Fruit fly (Drosophila melanogaster): ENCODE measurements around the gene Moe.
A peak's percentile ranks its signal among the peaks of the same experiment; 100 is the strongest.

Moe gene

dm6 chrX:8897859-8898427 is at the start of gene Moe:
Gene Moe (minus strand): TSS chrX:8898332.
- TF ChIP-seq CG8301 (tag; optimal IDR thresholded peaks at IDR 0.05), result peak; percentile 62
- TF ChIP-seq CG32121 (GFP tag; IDR thresholded peaks at IDR 0.05), result peak; percentile 82
- TF ChIP-seq Ets98B (GFP tag; IDR thresholded peaks at IDR 0.05), result peak; percentile 40
- no peak for TF ChIP-seq CG10348 (GFP tag; IDR thresholded peaks at IDR 0.05)
- TF ChIP-seq CG13204 (GFP tag; optimal IDR thresholded peaks at IDR 0.05), result peak; percentile 65
- TF ChIP-seq CG4496 (GFP tag; IDR thresholded peaks at IDR 0.05), result peak; percentile 70
- TF ChIP-seq CG12605 (GFP tag; IDR thresholded peaks at IDR 0.05), result peak; percentile 77
- peak; percentile 51 for TF ChIP-seq Pif1B (GFP tag; optimal IDR thresholded peaks at IDR 0.05)
- TF ChIP-seq Snoo (tag; optimal IDR thresholded peaks at IDR 0.05), result peak; percentile 3
- peak; percentile 76 for TF ChIP-seq CG14655 (GFP tag; optimal IDR thresholded peaks at IDR 0.05)
- TF ChIP-seq fd96Ca (GFP tag; IDR thresholded peaks at IDR 0.05), result 0 out of 3 replicates have a peak, but pooled peaks have one; percentile 51
- TF ChIP-seq CG8159 (tag; optimal IDR thresholded peaks at IDR 0.05), result peak; percentile 57
- peak; percentile 62 for TF ChIP-seq CG34367 (tag; optimal IDR thresholded peaks at IDR 0.05)
- peak; percentile 39 for TF ChIP-seq CG17806 (tag; optimal IDR thresholded peaks at IDR 0.05)
- peak; percentile 55 for TF ChIP-seq CG15710 (tag; optimal IDR thresholded peaks at IDR 0.05)
- peak; percentile 70 for TF ChIP-seq Pif1A (GFP tag; optimal IDR thresholded peaks at IDR 0.05)
- peak; percentile 64 for TF ChIP-seq gl (tag; optimal IDR thresholded peaks at IDR 0.05)
- TF ChIP-seq CG9948 (tag; optimal IDR thresholded peaks at IDR 0.05), result peak; percentile 48
- peak; percentile 32 for TF ChIP-seq EcR (GFP tag; optimal IDR thresholded peaks at IDR 0.05)
- TF ChIP-seq D1 (tag; optimal IDR thresholded peaks at IDR 0.05), result no peak
- TF ChIP-seq rn (GFP tag; IDR thresholded peaks at IDR 0.05), result peak; percentile 35

dm6 chrX:8924778-8925177 is 26.6 kb upstream of the Moe start:
- TF ChIP-seq EcR (GFP tag; optimal IDR thresholded peaks at IDR 0.05) (no peak), CG34367 (tag; optimal IDR thresholded peaks at IDR 0.05) (no peak), CG12605 (GFP tag; IDR thresholded peaks at IDR 0.05) (peak; percentile 82), gl (tag; optimal IDR thresholded peaks at IDR 0.05) (no peak), CG10348 (GFP tag; IDR thresholded peaks at IDR 0.05) (no peak), Ets98B (GFP tag; IDR thresholded peaks at IDR 0.05) (no peak), CG32121 (GFP tag; IDR thresholded peaks at IDR 0.05) (peak; percentile 37; the same call in 1 of the 2 replicates), CG4496 (GFP tag; IDR thresholded peaks at IDR 0.05) (0 out of 3 replicates have a peak, but pooled peaks have one; percentile 19), Snoo (tag; optimal IDR thresholded peaks at IDR 0.05) (no peak), CG9948 (tag; optimal IDR thresholded peaks at IDR 0.05) (no peak), CG14655 (GFP tag; optimal IDR thresholded peaks at IDR 0.05) (no peak), CG15710 (tag; optimal IDR thresholded peaks at IDR 0.05) (no peak), CG8301 (tag; optimal IDR thresholded peaks at IDR 0.05) (no peak), CG13204 (GFP tag; optimal IDR thresholded peaks at IDR 0.05) (peak; percentile 69), D1 (tag; optimal IDR thresholded peaks at IDR 0.05) (no peak), CG17806 (tag; optimal IDR thresholded peaks at IDR 0.05) (no peak), Pif1B (GFP tag; optimal IDR thresholded peaks at IDR 0.05) (no peak), rn (GFP tag; IDR thresholded peaks at IDR 0.05) (no peak), CG8159 (tag; optimal IDR thresholded peaks at IDR 0.05) (no peak)

- no peak for TF ChIP-seq CG10348 (GFP tag; IDR thresholded peaks at IDR 0.05)
- TF ChIP-seq CG14655 (GFP tag; optimal IDR thresholded peaks at IDR 0.05), result no peak
- TF ChIP-seq CG12605 (GFP tag; IDR thresholded peaks at IDR 0.05), result no peak
- TF ChIP-seq CG15710 (tag; optimal IDR thresholded peaks at IDR 0.05), result no peak
- no peak for TF ChIP-seq CG8301 (tag; optimal IDR thresholded peaks at IDR 0.05)
- TF ChIP-seq gl (tag; optimal IDR thresholded peaks at IDR 0.05), result no peak
Observed at dm6 chrX:8923587-8923986, 25.5 kb upstream of the Moe start, which contains the start of the genes CG12661 and CG43255. Gene CG12661 (minus strand): TSS chrX:8923687. Gene CG43255 (plus strand): TSS chrX:8923960.

- no peak for TF ChIP-seq Snoo (tag; optimal IDR thresholded peaks at IDR 0.05)
- TF ChIP-seq CG8159 (tag; optimal IDR thresholded peaks at IDR 0.05), result no peak
- TF ChIP-seq D1 (tag; optimal IDR thresholded peaks at IDR 0.05), result no peak
- TF ChIP-seq CG17806 (tag; optimal IDR thresholded peaks at IDR 0.05), result no peak
- TF ChIP-seq CG8301 (tag; optimal IDR thresholded peaks at IDR 0.05), result no peak
Observed at dm6 chrX:8911878-8912277, 13.7 kb upstream of the Moe start.

- TF ChIP-seq D1 (tag; optimal IDR thresholded peaks at IDR 0.05) (no peak), Pif1B (GFP tag; optimal IDR thresholded peaks at IDR 0.05) (no peak), rn (GFP tag; IDR thresholded peaks at IDR 0.05) (no peak), EcR (GFP tag; optimal IDR thresholded peaks at IDR 0.05) (no peak), Pif1A (GFP tag; optimal IDR thresholded peaks at IDR 0.05) (no peak), CG15710 (tag; optimal IDR thresholded peaks at IDR 0.05) (no peak), CG13204 (GFP tag; optimal IDR thresholded peaks at IDR 0.05) (no peak), CG17806 (tag; optimal IDR thresholded peaks at IDR 0.05) (no peak), CG8159 (tag; optimal IDR thresholded peaks at IDR 0.05) (no peak), CG8301 (tag; optimal IDR thresholded peaks at IDR 0.05) (no peak), fd96Ca (GFP tag; IDR thresholded peaks at IDR 0.05) (no peak), CG32121 (GFP tag; IDR thresholded peaks at IDR 0.05) (no peak)
Observed at dm6 chrX:8908137-8908536, 10.0 kb upstream of the Moe start.

dm6 chrX:8907547-8907813 is 9.3 kb upstream of the Moe start:
- TF ChIP-seq D1 (tag; optimal IDR thresholded peaks at IDR 0.05) (no peak), EcR (GFP tag; optimal IDR thresholded peaks at IDR 0.05) (no peak)
